Worm (Caenorhabditis elegans) whole organism, young adult: ENCODE data around the gene H19J13.2.

Experiments
- C06A6.2 ChIP-seq: fragments of 200-800 bp; sonication (Bioruptor generic); conservative IDR thresholded peaks from 2 replicates; pipeline ENCODE4 v1.3.6; 2022; ENCODE audit warnings: missing genetic modification characterization, missing compliant biosample characterization
- C17E4.6 ChIP-seq: fragments of 200-800 bp; sonication (Bioruptor generic); IDR thresholded peaks from 2 replicates; pipeline ENCODE4 v1.3.6; 2022; ENCODE audit warnings: missing genetic modification reagents, missing genetic modification characterization, missing compliant biosample characterization
- F22D6.2 ChIP-seq: sonication (generic microtip); optimal IDR thresholded peaks from 2 replicates; lab custom pipeline; 2016; ENCODE audit warnings: mild to moderate bottlenecking, missing genetic modification characterization, missing compliant biosample characterization
- F33H1.4 ChIP-seq: fragments of 200-800 bp; sonication (Bioruptor generic); IDR thresholded peaks from 2 replicates; pipeline ENCODE4 v1.3.6; 2022; ENCODE audit warnings: missing genetic modification reagents, missing genetic modification characterization, missing compliant biosample characterization
- F39B2.1 ChIP-seq: fragments of 200-800 bp; sonication (Bioruptor generic); IDR thresholded peaks from 2 replicates; pipeline ENCODE4 v1.3.6; 2022; ENCODE audit warnings: missing genetic modification reagents, missing genetic modification characterization, missing compliant biosample characterization
- F49E8.2 ChIP-seq: sonication (generic microtip); optimal IDR thresholded peaks from 3 replicates; lab custom pipeline; 2017; ENCODE audit warnings: missing genetic modification characterization, mild to moderate bottlenecking, missing compliant biosample characterization, antibody characterized with exemption, moderate library complexity; ENCODE audit not compliant: insufficient read depth
- F52B5.7 ChIP-seq: sonication (generic microtip); optimal IDR thresholded peaks from 2 replicates; lab custom pipeline; 2016; ENCODE audit warnings: mild to moderate bottlenecking, missing genetic modification characterization, missing compliant biosample characterization
- F55B11.4 ChIP-seq: sonication (generic microtip); optimal IDR thresholded peaks from 2 replicates; lab custom pipeline; 2016; ENCODE audit warnings: missing compliant biosample characterization, missing genetic modification characterization, borderline replicate concordance; ENCODE audit not compliant: insufficient read depth
- F57A8.1 ChIP-seq: fragments of 200-800 bp; sonication (Bioruptor generic); optimal IDR thresholded peaks from 2 replicates; lab custom pipeline; 2018; ENCODE audit warnings: mild to moderate bottlenecking, missing genetic modification characterization, moderate library complexity, missing compliant biosample characterization
- K11D2.4 ChIP-seq: fragments of 200-800 bp; sonication (Bioruptor generic); IDR thresholded peaks from 2 replicates; pipeline ENCODE4 v1.3.6; 2022; ENCODE audit warnings: missing genetic modification reagents, missing genetic modification characterization, missing compliant biosample characterization
- Y56A3A.18 ChIP-seq: fragments of 200-800 bp; sonication (Bioruptor generic); IDR thresholded peaks from 2 replicates; pipeline ENCODE4 v1.3.6; 2022; ENCODE audit warnings: missing genetic modification reagents, missing genetic modification characterization, missing compliant biosample characterization
- Y67H2A.10 ChIP-seq: fragments of 200-800 bp; sonication (Bioruptor generic); conservative IDR thresholded peaks from 2 replicates; pipeline ENCODE4 v1.3.6; 2022; ENCODE audit warnings: missing genetic modification reagents, missing genetic modification characterization, missing compliant biosample characterization
- ZK185.1 ChIP-seq: sonication (generic microtip); optimal IDR thresholded peaks from 2 replicates; lab custom pipeline; 2016; ENCODE audit warnings: mild to moderate bottlenecking, missing genetic modification characterization, missing compliant biosample characterization; ENCODE audit not compliant: poor library complexity, severe bottlenecking
- aptf-3 ChIP-seq: fragments of 200-800 bp; sonication (Bioruptor generic); IDR thresholded peaks from 2 replicates; pipeline ENCODE4 v1.3.6; 2022; ENCODE audit warnings: missing genetic modification characterization, missing compliant biosample characterization
- atf-7 ChIP-seq: sonication (generic microtip); optimal IDR thresholded peaks from 2 replicates; lab custom pipeline; 2017; ENCODE audit warnings: mild to moderate bottlenecking, missing genetic modification characterization, missing compliant biosample characterization
- attf-5 ChIP-seq: fragments of 200-800 bp; sonication (Bioruptor generic); optimal IDR thresholded peaks from 2 replicates; lab custom pipeline; 2018; ENCODE audit warnings: mild to moderate bottlenecking, missing genetic modification characterization, missing compliant biosample characterization
- attf-6 ChIP-seq: fragments of 200-800 bp; sonication (Bioruptor generic); IDR thresholded peaks from 2 replicates; pipeline ENCODE4 v1.3.6; 2022; ENCODE audit warnings: missing genetic modification reagents, missing genetic modification characterization, missing compliant biosample characterization
- bed-2 ChIP-seq: fragments of 200-800 bp; sonication (Bioruptor generic); IDR thresholded peaks from 2 replicates; pipeline ENCODE4 v1.3.6; 2022; ENCODE audit warnings: missing genetic modification reagents, missing genetic modification characterization, missing compliant biosample characterization
- ceh-40 ChIP-seq: fragments of 200-800 bp; sonication (Bioruptor generic); IDR thresholded peaks from 2 replicates; pipeline ENCODE4 v1.3.6; 2022; ENCODE audit warnings: missing genetic modification characterization, missing compliant biosample characterization
- ceh-79 ChIP-seq: sonication (generic microtip); optimal IDR thresholded peaks from 2 replicates; lab custom pipeline; 2017; ENCODE audit warnings: mild to moderate bottlenecking, missing genetic modification characterization, missing compliant biosample characterization
- ceh-91 ChIP-seq: fragments of 200-800 bp; sonication (Bioruptor generic); IDR thresholded peaks from 2 replicates; pipeline ENCODE4 v1.3.6; 2022; ENCODE audit warnings: missing genetic modification reagents, missing genetic modification characterization, missing compliant biosample characterization
- egl-44 ChIP-seq: fragments of 200-800 bp; sonication (Bioruptor generic); IDR thresholded peaks from 2 replicates; pipeline ENCODE4 v1.3.6; 2022; ENCODE audit warnings: missing genetic modification reagents, missing genetic modification characterization, missing compliant biosample characterization
- ets-4 ChIP-seq: fragments of 200-800 bp; sonication (Bioruptor generic); optimal IDR thresholded peaks from 2 replicates; lab custom pipeline; 2018; ENCODE audit warnings: mild to moderate bottlenecking, missing genetic modification characterization, missing compliant biosample characterization
- fkh-3 ChIP-seq: sonication (generic microtip); optimal IDR thresholded peaks from 2 replicates; lab custom pipeline; 2016; ENCODE audit warnings: mild to moderate bottlenecking, missing genetic modification characterization, missing compliant biosample characterization
- hmg-1.2 ChIP-seq: fragments of 200-800 bp; sonication (Bioruptor generic); IDR thresholded peaks from 2 replicates; pipeline ENCODE4 v1.3.6; 2022; ENCODE audit warnings: missing genetic modification reagents, missing genetic modification characterization, missing compliant biosample characterization
- hsf-1 ChIP-seq: fragments of 200-800 bp; sonication (Bioruptor generic); IDR thresholded peaks from 2 replicates; pipeline ENCODE4 v1.3.6; 2022; ENCODE audit warnings: missing genetic modification reagents, missing genetic modification characterization, missing compliant biosample characterization
- let-526 ChIP-seq: fragments of 200-800 bp; sonication (Bioruptor generic); IDR thresholded peaks from 2 replicates; pipeline ENCODE4 v1.3.6; 2022; ENCODE audit warnings: missing genetic modification reagents, missing genetic modification characterization, missing compliant biosample characterization
- lin-26 ChIP-seq: fragments of 200-800 bp; sonication (Bioruptor generic); IDR thresholded peaks from 2 replicates; pipeline ENCODE4 v1.3.6; 2022; ENCODE audit warnings: missing genetic modification reagents, missing genetic modification characterization, missing compliant biosample characterization
- lir-1 ChIP-seq: fragments of 200-800 bp; sonication (Bioruptor generic); conservative IDR thresholded peaks from 2 replicates; pipeline ENCODE4 v1.3.6; 2022; ENCODE audit warnings: missing genetic modification reagents, missing genetic modification characterization, missing compliant biosample characterization
- lsy-27 ChIP-seq: sonication (generic microtip); optimal IDR thresholded peaks from 2 replicates; lab custom pipeline; 2017; ENCODE audit warnings: missing genetic modification characterization, mild to moderate bottlenecking, missing compliant biosample characterization, antibody characterized with exemption, missing genotype, borderline replicate concordance; ENCODE audit not compliant: insufficient read depth
- nfya-1 ChIP-seq: sonication (generic microtip); optimal IDR thresholded peaks from 2 replicates; lab custom pipeline; 2017; ENCODE audit warnings: antibody characterized with exemption, missing compliant biosample characterization, missing genetic modification characterization, borderline replicate concordance; ENCODE audit not compliant: insufficient read depth
- nhr-120 ChIP-seq: fragments of 200-800 bp; sonication (Bioruptor generic); IDR thresholded peaks from 2 replicates; pipeline ENCODE4 v1.3.6; 2022; ENCODE audit warnings: missing genetic modification characterization, missing compliant biosample characterization
- nhr-27 ChIP-seq: fragments of 200-800 bp; sonication (Bioruptor generic); optimal IDR thresholded peaks from 2 replicates; lab custom pipeline; 2018; ENCODE audit warnings: mild to moderate bottlenecking, missing genetic modification characterization, moderate library complexity, missing compliant biosample characterization
- rec-8 ChIP-seq, 2 experiments: sonication (generic microtip); optimal IDR thresholded peaks; 2 replicates each; lab custom pipeline; 2016; ENCODE audit warnings: mild to moderate bottlenecking in 2 of 2, missing genetic modification characterization in 2 of 2, missing genetic modification reagents in 2 of 2, missing genotype in 2 of 2, missing biosample characterization in 1 of 2, missing compliant biosample characterization in 1 of 2, moderate library complexity in 1 of 2
- rpc-1 ChIP-seq, 2 experiments: fragments of 150-350 bp in 1 of 2; sonication (generic microtip) in 1 of 2; optimal IDR thresholded peaks; 2 replicates each; lab custom pipeline; 2014 to 2018; ENCODE audit warnings: missing biosample characterization in 1 of 2, missing genetic modification characterization in 1 of 2, missing genetic modification reagents in 1 of 2, missing genotype in 1 of 2
- sdz-38 ChIP-seq: sonication (generic microtip); optimal IDR thresholded peaks from 2 replicates; lab custom pipeline; 2016; ENCODE audit warnings: missing genotype, missing genetic modification characterization, missing compliant biosample characterization
- snpc-1.3 ChIP-seq: sonication (generic microtip); optimal IDR thresholded peaks from 2 replicates; lab custom pipeline; 2017; ENCODE audit warnings: missing genetic modification characterization, mild to moderate bottlenecking, missing compliant biosample characterization, antibody characterized with exemption, moderate library complexity, missing genotype, missing genetic modification reagents; ENCODE audit not compliant: insufficient read depth
- snpc-3.4 ChIP-seq: sonication (generic microtip); optimal IDR thresholded peaks from 2 replicates; lab custom pipeline; 2017; ENCODE audit warnings: missing genetic modification characterization, mild to moderate bottlenecking, missing compliant biosample characterization, antibody characterized with exemption, moderate library complexity, missing genotype, missing genetic modification reagents
- sptf-2 ChIP-seq: fragments of 200-800 bp; sonication (Bioruptor generic); optimal IDR thresholded peaks from 2 replicates; lab custom pipeline; 2018; ENCODE audit warnings: mild to moderate bottlenecking, missing genetic modification characterization, missing compliant biosample characterization
- tbp1 ChIP-seq: fragments of 200-800 bp; sonication (Bioruptor generic); optimal IDR thresholded peaks from 2 replicates; lab custom pipeline; 2018; ENCODE audit warnings: mild to moderate bottlenecking, missing genetic modification characterization, missing compliant biosample characterization
- zim-3 ChIP-seq: sonication (generic microtip); optimal IDR thresholded peaks from 2 replicates; lab custom pipeline; 2017; ENCODE audit warnings: mild to moderate bottlenecking, missing genetic modification characterization, moderate library complexity, missing compliant biosample characterization
- ztf-28 ChIP-seq: fragments of 200-800 bp; sonication (Bioruptor generic); IDR thresholded peaks from 2 replicates; pipeline ENCODE4 v1.3.6; 2022; ENCODE audit warnings: missing genetic modification reagents, missing genetic modification characterization, missing compliant biosample characterization
- ztf-6 ChIP-seq: fragments of 200-800 bp; sonication (Bioruptor generic); IDR thresholded peaks from 2 replicates; pipeline ENCODE4 v1.3.6; 2022; ENCODE audit warnings: missing genetic modification reagents, missing genetic modification characterization, missing compliant biosample characterization

The H19J13.2 gene

ce11 chrX:12314395-12314794 lies 40.6 kb upstream of the H19J13.2 start:
- TF ChIP-seq nfya-1 (tag; lab: Kevin White, UChicago) (no peak), K11D2.4 (GFP tag; lab: Robert Waterston, UW) (no peak), lin-26 (GFP tag; lab: Robert Waterston, UW) (no peak), nhr-27 (tag; lab: Kevin White, UChicago) (no peak), hmg-1.2 (GFP tag; lab: Robert Waterston, UW) (no peak), ZK185.1 (no peak), F33H1.4 (GFP tag; lab: Robert Waterston, UW) (no peak), ceh-79 (tag; lab: Kevin White, UChicago) (no peak), C17E4.6 (GFP tag; lab: Robert Waterston, UW) (no peak), atf-7 (tag; lab: Kevin White, UChicago) (no peak), snpc-3.4 (tag; lab: Kevin White, UChicago) (no peak), sdz-38 (no peak), egl-44 (no peak), nhr-120 (GFP tag; lab: Robert Waterston, UW) (no peak), sptf-2 (GFP tag; lab: Kevin White, UChicago) (no peak), ceh-91 (GFP tag; lab: Robert Waterston, UW) (no peak), ceh-40 (GFP tag; lab: Robert Waterston, UW) (no peak), Y56A3A.18 (GFP tag; lab: Robert Waterston, UW) (no peak)
- TF ChIP-seq, all 124 proteins: peak for 0

DNA sequence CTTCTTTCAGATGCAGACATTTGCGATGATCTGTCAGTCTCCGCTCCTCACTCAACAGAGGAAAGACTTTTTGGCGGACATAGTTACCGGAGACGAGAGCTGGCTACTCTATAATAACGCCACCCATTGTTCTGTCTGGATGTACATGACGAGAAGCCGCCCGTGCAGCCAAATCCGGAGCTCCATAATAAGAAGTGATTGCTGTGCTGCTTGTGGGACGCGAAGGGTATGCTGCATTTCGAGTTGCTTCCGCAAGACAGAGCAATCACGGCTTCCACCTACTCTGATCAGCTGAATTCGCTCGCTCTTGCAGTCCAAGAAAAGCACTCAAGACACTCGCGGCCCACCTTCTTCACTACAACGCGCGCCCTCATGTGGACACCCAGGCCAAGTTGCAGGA lies 40.0 kb upstream of the H19J13.2 start:
- TF ChIP-seq egl-44 (no peak), attf-5 (no peak), Y67H2A.10 (no peak), F55B11.4 (no peak), lir-1 (GFP tag; lab: Robert Waterston, UW) (peak; percentile 57; the same call in 1 of the 2 replicates), bed-2 (GFP tag; lab: Robert Waterston, UW) (peak; percentile 59; the same call in 1 of the 2 replicates), F57A8.1 (no peak), hsf-1 (no peak), K11D2.4 (GFP tag; lab: Robert Waterston, UW) (peak; percentile 52; the same call in 1 of the 2 replicates), lsy-27 (tag; lab: Kevin White, UChicago) (no peak), ets-4 (no peak), ZK185.1 (no peak), F52B5.7 (tag; lab: Kevin White, UChicago) (no peak)

DNA sequence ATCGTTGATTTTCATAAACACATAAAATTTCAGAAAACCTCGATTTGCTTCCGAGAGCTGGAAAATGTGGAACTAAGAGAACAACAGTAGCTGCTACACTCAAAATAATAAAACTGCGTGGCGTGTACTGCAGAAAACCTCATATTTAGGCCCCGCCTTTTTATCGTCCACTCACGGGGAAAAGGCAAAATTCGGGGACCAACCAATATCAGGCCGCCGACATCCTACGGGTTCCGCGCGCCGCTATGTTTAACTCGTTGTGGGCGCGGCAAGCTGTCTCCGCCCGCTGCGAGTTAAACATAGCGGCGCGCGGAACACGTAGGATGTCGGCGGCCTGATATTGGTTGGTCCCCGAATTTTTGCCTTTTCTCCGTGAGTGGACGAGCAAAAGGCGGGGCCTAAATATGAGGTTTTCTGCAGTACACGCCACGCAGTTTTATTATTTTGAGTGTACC lies 34.3 kb upstream of the H19J13.2 start, which contains the start of gene F17A2.16:
TSS of gene F17A2.16 (plus strand) at position 405 of the 455 bp plus-strand sequence.
- peak; percentile 86 for TF ChIP-seq attf-6 (GFP tag; lab: Robert Waterston, UW)

ce11 chrX:12306565-12306964 lies 32.8 kb upstream of the H19J13.2 start, which contains the start of gene phf-32:
TSS of gene phf-32 (plus strand) at chrX:12306865.
- TF ChIP-seq snpc-1.3, result no peak
- TF ChIP-seq fkh-3 (tag; lab: Kevin White, UChicago), result no peak
- TF ChIP-seq ztf-6, result no peak

- TF ChIP-seq zim-3 (tag; lab: Kevin White, UChicago), result no peak
- no peak for TF ChIP-seq let-526
- TF ChIP-seq F52B5.7 (tag; lab: Kevin White, UChicago), result no peak
- peak; percentile 34 for TF ChIP-seq rpc-1 (optimal IDR thresholded peaks at IDR 0.05; lab: Kevin White, UChicago)
- peak; percentile 68 for TF ChIP-seq rpc-1 (tag; optimal IDR thresholded peaks at IDR 0.05; lab: Kevin White, UChicago)
- no peak for TF ChIP-seq F22D6.2 (tag; lab: Kevin White, UChicago)
- no peak for TF ChIP-seq C06A6.2
- TF ChIP-seq aptf-3 (GFP tag; lab: Robert Waterston, UW), result no peak
- no peak for TF ChIP-seq F39B2.1 (GFP tag; lab: Robert Waterston, UW)
- TF ChIP-seq ztf-28 (GFP tag; lab: Robert Waterston, UW), result no peak
- TF ChIP-seq rec-8 (tag; optimal IDR thresholded peaks at IDR 0.05; lab: Kevin White, UChicago), result no peak
- TF ChIP-seq F49E8.2 (tag; lab: Kevin White, UChicago), result no peak
- TF ChIP-seq tbp1 (GFP tag; lab: Kevin White, UChicago), result peak; percentile 76
Observed at ce11 chrX:12304231-12304630, 30.5 kb upstream of the H19J13.2 start.
